Worm (Caenorhabditis elegans): Measurements from ENCODE around the gene C18A3.10.

ce11 chrII:5710835-5711234 lies 4.8 kb downstream of the C18A3.10 start:
- TF ChIP-seq nhr-25 (tag; optimal IDR thresholded peaks at IDR 0.05): no peak
- TF ChIP-seq ceh-16 (tag; optimal IDR thresholded peaks at IDR 0.05): no peak
- TF ChIP-seq nhr-11 (tag; optimal IDR thresholded peaks at IDR 0.05): no peak
- TF ChIP-seq nhr-28 (tag; optimal IDR thresholded peaks at IDR 0.05): no peak
- no peak for TF ChIP-seq nhr-237 (tag; optimal IDR thresholded peaks at IDR 0.05)
- TF ChIP-seq pha-4 (tag; optimal IDR thresholded peaks at IDR 0.05): no peak
- TF ChIP-seq mdl-1 (tag; optimal IDR thresholded peaks at IDR 0.05): no peak
- no peak for TF ChIP-seq elt-3 (tag; optimal IDR thresholded peaks at IDR 0.05)
- no peak for TF ChIP-seq zag-1 (tag; optimal IDR thresholded peaks at IDR 0.05)
- TF ChIP-seq nhr-23 (tag; optimal IDR thresholded peaks at IDR 0.05): no peak
- TF ChIP-seq snpc-4 (tag; optimal IDR thresholded peaks at IDR 0.05): no peak
- TF ChIP-seq ztf-4 (tag; optimal IDR thresholded peaks at IDR 0.05): no peak
- TF ChIP-seq nhr-12 (tag; optimal IDR thresholded peaks at IDR 0.05): no peak
